Fruit fly (Drosophila melanogaster) whole organism, embryonic: ENCODE data around the gene prg.

Experiments used
- CG14965 ChIP-seq: fragments of 200-800 bp; sonication (Bioruptor generic); optimal IDR thresholded peaks from 2 replicates; lab custom pipeline; 2016; ENCODE audit warnings: missing biosample characterization, missing genetic modification characterization, borderline replicate concordance
- CG16815 ChIP-seq: fragments of 200-800 bp; sonication (Bioruptor generic); optimal IDR thresholded peaks from 3 replicates; lab custom pipeline; 2017; ENCODE audit warnings: missing biosample characterization, mild to moderate bottlenecking, missing genetic modification characterization
- CG17359 ChIP-seq: fragments of 200-800 bp; sonication (Bioruptor generic); optimal IDR thresholded peaks from 3 replicates; lab custom pipeline; 2018; ENCODE audit warnings: missing biosample characterization, mild to moderate bottlenecking, missing genetic modification characterization, moderate library complexity
- CG4854 ChIP-seq: fragments of 200-800 bp; sonication (Bioruptor generic); optimal IDR thresholded peaks from 2 replicates; lab custom pipeline; 2016; ENCODE audit warnings: missing biosample characterization, missing genetic modification characterization, inconsistent platforms
- Dfd ChIP-seq, 2 experiments: fragments of >200 bp; optimal IDR thresholded peaks; 2 replicates each; lab custom pipeline; 2017; ENCODE audit warnings: missing biosample characterization in 2 of 2, missing genetic modification characterization in 2 of 2
- MTF-1 ChIP-seq: fragments of 200-800 bp; sonication (Bioruptor generic); optimal IDR thresholded peaks from 2 replicates; lab custom pipeline; 2018; ENCODE audit warnings: missing biosample characterization, mild to moderate bottlenecking, missing genetic modification characterization, borderline replicate concordance
- Tbp ChIP-seq: fragments of >200 bp; optimal IDR thresholded peaks from 2 replicates; lab custom pipeline; 2018; ENCODE audit warnings: missing biosample characterization, missing genetic modification characterization
- caup ChIP-seq: fragments of 200-800 bp; sonication (Bioruptor generic); optimal IDR thresholded peaks from 3 replicates; lab custom pipeline; 2017; ENCODE audit warnings: missing biosample characterization, mild to moderate bottlenecking, missing genetic modification characterization, moderate library complexity; ENCODE audit not compliant: severe bottlenecking
- kay ChIP-seq: fragments of 200-800 bp; sonication (Bioruptor generic); optimal IDR thresholded peaks from 2 replicates; lab custom pipeline; 2016; ENCODE audit warnings: missing biosample characterization, missing genetic modification characterization
- pzg ChIP-seq: fragments of 200-800 bp; sonication (Bioruptor generic); optimal IDR thresholded peaks from 3 replicates; lab custom pipeline; 2018; ENCODE audit warnings: missing biosample characterization, mild to moderate bottlenecking, missing genetic modification characterization, moderate library complexity
- unpg ChIP-seq: fragments of 200-800 bp; sonication (Bioruptor generic); optimal IDR thresholded peaks from 3 replicates; lab custom pipeline; 2018; ENCODE audit warnings: missing biosample characterization, mild to moderate bottlenecking, missing genetic modification characterization, moderate library complexity

DNA sequence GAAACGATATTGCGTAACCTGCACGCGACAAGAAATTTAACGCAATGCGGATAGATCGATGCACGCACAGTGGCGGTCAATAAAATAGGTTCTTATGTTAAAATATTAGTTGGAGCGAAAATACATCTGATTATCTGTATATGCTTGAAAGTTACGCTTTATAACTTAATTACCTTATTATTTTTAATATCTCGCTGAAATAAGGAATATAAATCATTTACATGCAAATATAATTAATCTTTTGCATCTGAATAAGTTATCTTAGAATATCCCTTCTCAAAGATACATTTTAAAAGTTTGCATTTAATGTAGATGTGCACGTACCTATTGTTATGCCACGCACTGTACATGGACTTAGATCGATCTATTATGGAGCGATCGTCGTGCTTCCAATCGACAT, 7.4 kb downstream of the prg start:
- no peak for TF ChIP-seq CG17359 (tag; lab: Kevin White, UChicago)
- TF ChIP-seq CG16815 (GFP tag; lab: Kevin White, UChicago): peak; percentile 32
- no peak for TF ChIP-seq kay (GFP tag; lab: Kevin White, UChicago)
- no peak for TF ChIP-seq CG4854 (GFP tag; lab: Kevin White, UChicago)
- TF ChIP-seq Tbp: no peak
- no peak for TF ChIP-seq CG14965 (GFP tag; lab: Kevin White, UChicago)
- TF ChIP-seq pzg (GFP tag; lab: Kevin White, UChicago): no peak
- no peak for TF ChIP-seq MTF-1 (GFP tag; lab: Kevin White, UChicago)
- TF ChIP-seq caup: no peak
- TF ChIP-seq Dfd (GFP tag; optimal IDR thresholded peaks at IDR 0.05; lab: Kevin White, UChicago): no peak
- peak; percentile 32 for TF ChIP-seq unpg (GFP tag; lab: Kevin White, UChicago)
